Fruit fly (Drosophila melanogaster) whole organism: Measurements from ENCODE around the gene CG2120.

Source experiments
- CG8478 ChIP-seq: fragments of >200 bp; optimal IDR thresholded peaks from 2 replicates; lab custom pipeline; 2018; ENCODE audit warnings: inconsistent platforms
- Dll ChIP-seq: fragments of >200 bp; optimal IDR thresholded peaks from 2 replicates; lab custom pipeline; 2017
- EcR ChIP-seq, 2 experiments: fragments of >200 bp; optimal IDR thresholded peaks; 2 replicates each; lab custom pipeline; 2017; ENCODE audit warnings: missing biosample characterization in 2 of 2, missing genetic modification characterization in 2 of 2, missing genetic modification reagents in 2 of 2
- pan ChIP-seq: fragments of >200 bp; optimal IDR thresholded peaks from 2 replicates; lab custom pipeline; 2017
- psq ChIP-seq: fragments of >200 bp; optimal IDR thresholded peaks from 2 replicates; lab custom pipeline; 2017
- usp ChIP-seq: fragments of >200 bp; optimal IDR thresholded peaks from 2 replicates; lab custom pipeline; 2017; ENCODE audit warnings: missing biosample characterization, missing genetic modification characterization, mixed read lengths

The CG2120 gene

DNA sequence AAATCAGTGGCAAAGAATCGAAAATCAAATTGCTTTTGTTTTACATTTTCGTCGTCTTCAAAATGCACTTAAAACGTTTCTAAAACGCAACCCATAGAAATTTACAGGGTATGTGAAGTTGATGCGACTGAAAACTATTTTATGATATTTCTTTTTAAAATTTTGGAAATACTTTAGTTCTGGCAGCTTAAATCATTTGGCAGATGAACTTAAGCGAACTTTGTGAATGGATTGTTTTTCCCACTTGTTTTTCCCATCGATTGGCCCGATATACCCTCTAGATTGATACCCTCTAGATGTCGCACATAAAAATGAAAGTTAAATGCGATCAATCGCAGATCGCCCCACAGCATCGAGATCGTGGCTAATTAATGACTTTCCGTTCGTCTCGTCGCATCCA lies 9.5 kb upstream of the CG2120 start:
- TF ChIP-seq usp (no peak), CG8478 (lab: Kevin White, UChicago) (no peak), EcR (GFP tag; optimal IDR thresholded peaks at IDR 0.05; lab: Kevin White, UChicago) (no peak), Dll (lab: Kevin White, UChicago) (no peak), pan (lab: Kevin White, UChicago) (no peak), psq (lab: Kevin White, UChicago) (no peak)

DNA sequence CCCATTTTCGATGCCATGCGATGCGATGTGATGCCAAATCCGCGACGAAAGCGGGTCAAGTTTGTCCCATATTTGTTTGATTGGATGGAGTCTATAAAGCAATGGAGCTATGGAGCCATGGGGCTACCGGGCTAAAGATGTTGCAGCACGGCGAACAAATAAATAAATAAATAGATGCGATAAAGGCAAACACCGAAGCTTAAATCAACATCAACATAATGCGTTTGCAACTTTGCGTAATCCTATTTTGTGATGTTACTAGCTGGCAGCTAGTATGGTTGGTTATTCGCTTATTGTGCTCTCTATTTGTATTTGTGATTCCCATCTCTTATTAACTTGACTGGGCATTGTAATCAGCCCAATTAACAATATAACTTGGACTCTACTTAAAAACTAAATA lies 7.5 kb upstream of the CG2120 start:
- TF ChIP-seq usp = no peak
- no peak for TF ChIP-seq pan (lab: Kevin White, UChicago)
- no peak for TF ChIP-seq EcR (GFP tag; optimal IDR thresholded peaks at IDR 0.05; lab: Kevin White, UChicago)
- no peak for TF ChIP-seq psq (lab: Kevin White, UChicago)
- TF ChIP-seq CG8478 (lab: Kevin White, UChicago) = no peak

DNA sequence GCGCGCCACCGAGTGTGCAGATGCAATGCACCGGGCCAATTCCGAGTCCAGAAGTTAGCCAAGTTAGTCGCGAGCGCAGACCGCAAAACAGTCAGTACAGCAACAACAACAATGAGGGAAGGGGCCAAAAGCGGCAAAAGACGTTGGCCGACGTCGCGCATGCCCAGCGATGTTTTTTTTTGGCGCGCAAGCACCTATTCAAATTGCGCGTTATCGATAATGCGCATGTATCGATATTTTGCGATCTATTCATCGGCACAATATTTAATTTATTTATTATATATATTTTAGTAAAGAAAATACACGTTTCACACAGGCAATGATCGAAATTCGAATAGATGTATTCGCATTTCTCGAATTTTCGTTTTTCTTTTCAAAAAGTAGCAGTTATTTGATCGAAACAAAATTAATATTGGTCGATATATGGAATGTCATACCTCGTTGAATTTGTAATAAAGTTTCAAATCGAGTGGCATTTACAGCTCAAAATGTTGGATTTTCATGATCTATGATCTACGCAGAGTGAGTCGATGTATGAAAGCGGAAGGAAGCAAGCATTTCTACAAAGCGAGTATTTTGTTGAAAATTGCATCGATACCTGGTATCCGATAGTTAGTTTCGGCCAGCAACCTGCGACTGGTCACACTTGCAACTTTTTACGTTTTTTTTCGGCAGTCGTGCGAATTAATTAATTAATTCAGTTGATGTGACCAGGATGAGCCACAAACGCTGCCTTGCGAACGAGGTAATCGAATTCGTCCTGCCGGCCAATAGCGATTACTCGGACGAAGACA lies 6.2 kb upstream of the CG2120 start, which contains the start of gene CG2116:
Gene CG2116 (plus strand): TSS at position 609 of the 794 bp plus-strand sequence.
- no peak for TF ChIP-seq Dll (lab: Kevin White, UChicago)
- no peak for TF ChIP-seq usp
- no peak for TF ChIP-seq CG8478 (lab: Kevin White, UChicago)
- no peak for TF ChIP-seq pan (lab: Kevin White, UChicago)
- no peak for TF ChIP-seq EcR (GFP tag; optimal IDR thresholded peaks at IDR 0.05; lab: Kevin White, UChicago)
- no peak for TF ChIP-seq psq (lab: Kevin White, UChicago)

DNA sequence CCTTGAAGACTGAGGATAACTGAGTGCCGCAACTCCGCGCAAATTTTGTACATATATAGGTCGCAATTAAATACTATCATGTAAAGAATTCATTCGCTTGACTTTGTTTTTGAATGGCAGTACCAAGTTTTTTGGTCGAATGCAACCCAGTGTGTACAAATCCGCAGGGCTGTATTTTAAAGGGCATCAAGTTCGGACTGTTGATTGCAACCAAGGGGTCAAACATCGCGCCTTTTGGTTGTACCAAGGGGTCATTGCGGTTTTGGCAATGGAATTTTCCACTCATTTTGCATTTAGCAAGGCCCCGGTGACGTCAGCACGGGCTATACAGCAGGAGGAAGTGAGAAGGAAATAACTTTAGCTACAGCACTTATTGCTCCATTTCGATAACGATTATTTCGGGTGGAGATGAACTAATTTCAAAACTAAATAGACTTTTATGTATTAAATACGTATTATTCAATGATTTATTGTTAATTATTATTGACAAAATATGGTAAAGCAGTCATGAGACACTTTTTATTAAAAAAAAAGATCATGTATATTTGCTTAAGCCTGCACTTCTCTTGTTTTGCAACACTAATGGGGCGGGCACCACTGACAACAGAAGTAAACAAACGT lies 3.8 kb upstream of the CG2120 start, which contains the start of gene CG10958:
Gene CG10958 (plus strand): TSS at position 593 of the 621 bp plus-strand sequence.
- TF ChIP-seq Dll (lab: Kevin White, UChicago) (no peak), CG8478 (lab: Kevin White, UChicago) (no peak), EcR (GFP tag; optimal IDR thresholded peaks at IDR 0.05; lab: Kevin White, UChicago) (no peak), usp (no peak), psq (lab: Kevin White, UChicago) (no peak)

DNA sequence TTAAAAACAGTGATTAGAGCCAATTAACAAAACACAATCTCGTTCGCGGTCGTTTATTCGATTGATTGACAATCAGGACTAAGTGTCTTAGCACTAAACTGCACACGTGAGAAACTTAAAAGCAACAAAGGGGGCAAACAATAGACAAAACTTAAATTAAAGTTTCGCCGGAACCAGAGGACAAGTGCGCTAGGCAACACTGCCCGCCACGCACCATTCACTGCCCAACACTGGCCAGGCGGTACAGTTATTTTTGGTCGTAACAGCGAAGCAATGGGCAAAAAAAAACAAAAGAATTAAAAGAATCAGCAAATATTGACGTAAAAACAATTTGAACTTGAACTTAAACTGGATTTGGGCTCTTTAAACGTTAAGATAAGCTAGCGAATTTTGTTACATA lies 1.7 kb downstream of the CG2120 start:
- TF ChIP-seq pan (lab: Kevin White, UChicago) (no peak), psq (lab: Kevin White, UChicago) (no peak)

DNA sequence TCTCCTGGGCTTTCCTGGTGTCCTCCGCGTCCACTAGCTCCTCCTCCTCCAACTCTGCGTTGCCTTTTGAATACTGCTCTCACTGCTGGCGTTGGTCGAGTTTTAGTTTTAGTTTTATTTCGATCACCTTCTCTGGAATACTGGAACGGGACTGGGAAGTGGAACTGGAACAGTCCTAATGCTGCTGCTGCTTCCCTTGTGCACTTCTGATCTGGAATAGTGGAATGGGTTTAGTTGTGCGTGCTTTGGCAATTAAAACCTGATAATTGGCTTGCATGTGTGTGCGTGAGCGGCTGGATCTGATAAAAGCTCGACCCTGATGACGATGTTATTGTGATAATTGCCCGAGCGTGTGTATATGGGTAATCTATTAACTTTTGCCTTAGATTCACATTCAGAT lies 5.1 kb downstream of the CG2120 start:
- TF ChIP-seq usp (no peak), pan (lab: Kevin White, UChicago) (no peak), Dll (lab: Kevin White, UChicago) (no peak), psq (lab: Kevin White, UChicago) (no peak), EcR (GFP tag; optimal IDR thresholded peaks at IDR 0.05; lab: Kevin White, UChicago) (no peak), CG8478 (lab: Kevin White, UChicago) (no peak)

DNA sequence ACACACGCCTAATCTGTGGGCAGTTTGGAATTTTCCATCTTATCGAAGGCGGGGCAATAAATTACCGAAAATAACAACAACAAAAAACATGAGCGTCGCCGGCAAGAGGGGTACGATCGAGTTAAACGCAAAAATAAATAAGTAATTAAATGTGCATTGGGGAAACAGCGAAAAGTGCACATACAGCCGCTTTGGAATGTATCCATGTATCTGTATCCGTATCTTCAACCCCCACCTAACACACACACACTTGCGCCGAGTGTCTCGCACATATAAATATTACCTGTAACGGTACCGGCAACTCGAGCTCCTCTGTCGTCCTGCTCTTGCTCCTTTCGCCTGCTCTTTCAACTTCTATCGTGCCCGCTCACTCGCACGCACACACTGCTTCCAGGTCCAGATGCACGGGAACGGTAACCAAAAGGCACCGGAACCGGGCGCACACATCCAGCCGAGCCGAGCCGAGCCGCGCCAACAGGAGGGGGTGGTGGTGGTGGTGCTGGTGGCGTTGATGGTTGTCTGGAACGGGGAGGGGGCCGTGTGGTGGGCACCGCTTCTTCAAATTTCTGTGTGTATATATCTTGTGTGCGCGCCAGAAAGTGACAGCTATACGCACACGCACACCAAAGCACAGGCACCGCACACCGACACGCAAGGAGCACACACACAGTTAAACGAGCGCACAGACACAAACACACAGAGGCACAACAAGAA lies 5.9 kb downstream of the CG2120 start:
- peak; percentile 24 for TF ChIP-seq Dll (lab: Kevin White, UChicago)
- TF ChIP-seq CG8478 (lab: Kevin White, UChicago) = peak; percentile 87
- TF ChIP-seq usp = no peak

DNA sequence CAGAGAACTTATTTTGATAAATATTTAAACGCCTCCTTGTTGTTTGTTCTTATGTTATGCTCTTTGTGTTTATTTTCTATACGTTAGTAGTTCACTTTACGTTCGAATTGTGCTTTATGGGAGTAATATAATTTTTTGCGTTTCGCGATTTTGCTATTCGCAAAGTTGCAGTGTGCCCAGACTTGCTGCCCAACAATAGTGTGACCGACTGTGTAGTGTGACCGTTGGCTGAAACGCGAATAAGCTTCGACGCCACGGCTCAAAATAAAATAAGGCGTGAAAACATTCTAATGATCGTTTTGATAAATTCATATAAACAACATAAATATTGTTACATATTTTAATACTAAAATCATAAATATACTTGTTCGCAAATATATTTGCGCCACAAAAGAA lies 6.4 kb downstream of the CG2120 start, which contains the start of gene Smox:
Gene Smox (minus strand): TSS at position 213 of the 396 bp plus-strand sequence.
- TF ChIP-seq Dll (lab: Kevin White, UChicago) (no peak), EcR (GFP tag; optimal IDR thresholded peaks at IDR 0.05; lab: Kevin White, UChicago) (no peak), psq (lab: Kevin White, UChicago) (no peak), CG8478 (lab: Kevin White, UChicago) (no peak), pan (lab: Kevin White, UChicago) (no peak), usp (no peak)

DNA sequence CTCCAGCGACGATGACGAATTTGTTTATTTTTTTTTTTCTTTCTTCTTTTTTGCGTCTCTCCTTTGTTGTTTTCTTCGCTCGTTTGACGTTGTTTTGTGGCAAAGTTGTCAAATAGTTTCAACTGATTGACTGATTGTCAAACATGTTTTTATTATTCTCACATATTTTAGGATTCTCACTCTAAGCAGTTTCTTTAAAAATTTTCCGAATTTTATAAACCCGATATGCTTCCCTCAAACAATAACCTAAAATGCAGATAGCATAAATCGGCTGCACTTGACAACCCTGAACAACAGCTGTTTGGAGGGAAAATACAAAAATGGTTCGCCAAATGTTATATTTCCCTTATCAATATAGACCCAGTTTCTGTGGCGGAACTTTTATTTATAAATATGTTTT lies 7.9 kb downstream of the CG2120 start, which contains the start of gene CG17982:
Gene CG17982 (minus strand): TSS at position 299 of the 400 bp plus-strand sequence.
- TF ChIP-seq EcR (GFP tag; optimal IDR thresholded peaks at IDR 0.05; lab: Kevin White, UChicago) = no peak
- TF ChIP-seq psq (lab: Kevin White, UChicago) = no peak
- no peak for TF ChIP-seq Dll (lab: Kevin White, UChicago)
- no peak for TF ChIP-seq usp
- TF ChIP-seq CG8478 (lab: Kevin White, UChicago) = no peak
- no peak for TF ChIP-seq pan (lab: Kevin White, UChicago)

DNA sequence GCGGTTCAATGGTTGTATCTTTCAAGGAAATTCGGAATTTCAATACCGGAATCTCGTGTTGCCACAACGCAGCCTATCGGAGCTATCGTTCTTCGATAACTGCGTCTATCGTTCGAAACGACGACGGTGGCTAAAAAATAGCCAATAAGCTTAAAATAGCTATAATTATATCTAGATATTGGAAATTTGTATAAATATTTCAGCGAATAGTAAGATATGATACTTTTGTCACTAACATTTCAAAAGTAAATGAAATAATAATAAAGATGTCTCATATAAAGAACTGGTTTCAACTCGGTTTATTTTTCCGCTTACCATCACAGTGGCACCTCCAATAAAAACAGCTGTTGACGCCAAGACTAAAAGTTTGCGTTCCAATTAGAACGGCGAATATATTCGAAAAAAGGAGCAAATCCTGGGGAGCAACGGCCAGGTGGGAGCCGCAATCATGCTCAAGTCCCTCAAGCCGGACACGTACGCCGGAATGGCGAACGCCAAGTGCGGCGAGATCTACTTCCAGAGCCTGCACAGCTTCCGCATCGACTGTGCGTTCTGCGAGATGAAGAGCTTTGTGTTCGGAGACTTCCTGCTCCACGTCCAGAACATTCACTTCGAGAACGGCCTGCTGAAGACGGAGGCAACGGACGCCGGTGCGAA lies 10.0 kb downstream of the CG2120 start, which contains the start of the genes alpha-PheRS and CG2129:
Gene alpha-PheRS (minus strand): TSS at position 102 of the 657 bp plus-strand sequence.
Gene CG2129 (plus strand): TSS at position 339 of the 657 bp plus-strand sequence.
- TF ChIP-seq psq (lab: Kevin White, UChicago) (no peak), Dll (lab: Kevin White, UChicago) (no peak), CG8478 (lab: Kevin White, UChicago) (no peak), usp (no peak), pan (lab: Kevin White, UChicago) (no peak), EcR (GFP tag; optimal IDR thresholded peaks at IDR 0.05; lab: Kevin White, UChicago) (no peak)

DNA sequence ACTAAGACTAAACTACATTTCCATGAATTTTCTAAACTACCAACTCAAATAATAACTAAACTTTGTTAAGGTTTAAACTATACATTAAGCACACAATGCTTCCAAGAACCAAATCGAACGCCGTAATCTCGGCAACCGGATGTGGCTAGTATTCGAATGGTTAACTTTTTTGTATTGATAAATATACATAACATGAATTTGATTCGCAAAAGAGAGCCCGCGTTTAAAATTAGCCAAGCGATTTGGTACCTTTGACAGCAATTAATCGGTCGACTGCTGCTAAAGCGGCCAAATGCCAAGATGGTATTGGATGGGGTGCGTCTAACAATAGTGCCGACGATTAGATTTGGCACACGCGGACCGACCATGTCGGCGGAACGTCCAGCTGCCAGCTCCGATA lies 12.0 kb downstream of the CG2120 start, which contains the start of gene CG15336:
Gene CG15336 (plus strand): TSS at position 301 of the 400 bp plus-strand sequence.
- no peak for TF ChIP-seq pan (lab: Kevin White, UChicago)
- TF ChIP-seq usp = no peak
- TF ChIP-seq CG8478 (lab: Kevin White, UChicago) = no peak
- TF ChIP-seq psq (lab: Kevin White, UChicago) = no peak
- no peak for TF ChIP-seq EcR (GFP tag; optimal IDR thresholded peaks at IDR 0.05; lab: Kevin White, UChicago)
- no peak for TF ChIP-seq Dll (lab: Kevin White, UChicago)
